Worm (Caenorhabditis elegans) whole organism, L4/young adult: ENCODE results near the gene T10C6.10.

Experiments
- W03F9.2 ChIP-seq: fragments of 150-350 bp; optimal IDR thresholded peaks from 2 replicates; lab custom pipeline; 2014; ENCODE audit warnings: missing biosample characterization, missing genetic modification characterization
- him-1 ChIP-seq: sonication (generic microtip); optimal IDR thresholded peaks from 2 replicates; lab custom pipeline; 2016; ENCODE audit warnings: missing genotype, missing genetic modification reagents, missing genetic modification characterization, missing compliant biosample characterization

DNA sequence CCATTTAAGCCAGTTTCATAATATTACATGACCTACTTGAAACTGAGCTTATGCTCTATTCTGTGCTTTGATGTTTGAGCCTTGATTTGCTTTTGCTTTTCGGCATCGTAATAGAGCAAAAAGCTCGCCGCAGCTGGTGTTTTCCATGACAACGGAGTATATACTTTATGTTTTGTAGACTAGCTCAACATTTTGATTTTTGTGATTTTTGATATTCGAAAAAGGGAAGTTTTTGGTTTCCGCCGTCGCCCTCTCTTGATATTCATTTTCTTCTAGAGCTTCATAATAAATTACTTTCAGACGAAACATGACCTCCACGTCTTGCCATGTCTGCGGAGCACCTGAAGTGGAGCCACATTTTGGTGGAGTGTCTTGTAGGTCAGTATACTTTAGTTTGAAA, 33.9 kb upstream of the T10C6.10 start, which contains the start of gene nhr-63:
- no peak for TF ChIP-seq W03F9.2 (tag; lab: Kevin White, UChicago)
- no peak for TF ChIP-seq him-1
